Fruit fly (Drosophila melanogaster): ENCODE data around the gene CG17721.

- TF ChIP-seq D1 (tag; optimal IDR thresholded peaks at IDR 0.05) (no peak), CG10348 (GFP tag; IDR thresholded peaks at IDR 0.05) (no peak), CG15710 (tag; optimal IDR thresholded peaks at IDR 0.05) (no peak), CG14655 (GFP tag; optimal IDR thresholded peaks at IDR 0.05) (no peak), CG8159 (tag; optimal IDR thresholded peaks at IDR 0.05) (no peak), rn (GFP tag; IDR thresholded peaks at IDR 0.05) (no peak), CG13204 (GFP tag; optimal IDR thresholded peaks at IDR 0.05) (no peak), Pif1B (GFP tag; optimal IDR thresholded peaks at IDR 0.05) (no peak)
These were observed 26.1 kb downstream of the CG17721 start for dm6 chr3R:11260966-11261530.
